Worm (Caenorhabditis elegans) whole organism, late embryonic: Measurements from ENCODE around the gene R107.9.

Source experiments
- ama-1 ChIP-seq: fragments of 150-350 bp; optimal IDR thresholded peaks from 2 replicates; lab custom pipeline; 2014
- nfya-1 ChIP-seq: sonication (generic microtip); optimal IDR thresholded peaks from 2 replicates; lab custom pipeline; 2017; ENCODE audit warnings: missing genetic modification characterization, mild to moderate bottlenecking, missing compliant biosample characterization, antibody characterized with exemption, moderate library complexity
- pha-4 ChIP-seq: fragments of 150-350 bp; optimal IDR thresholded peaks from 2 replicates; lab custom pipeline; 2018; ENCODE audit warnings: missing biosample characterization, missing genetic modification reagents, missing genetic modification characterization
- pqm-1 ChIP-seq: sonication (generic microtip); optimal IDR thresholded peaks from 2 replicates; lab custom pipeline; 2016; ENCODE audit warnings: missing genetic modification characterization, missing compliant biosample characterization
- rnt-1 ChIP-seq: sonication (generic microtip); optimal IDR thresholded peaks from 2 replicates; lab custom pipeline; 2016; ENCODE audit warnings: missing genetic modification characterization, missing compliant biosample characterization

- TF ChIP-seq pqm-1 (tag; lab: Kevin White, UChicago) (no peak), ama-1 (lab: Kevin White, UChicago) (no peak), pha-4 (tag; lab: Kevin White, UChicago) (no peak), nfya-1 (no peak), rnt-1 (no peak)
Measured at ce11 chrIII:8996686-8997085, 41.1 kb upstream of the R107.9 start, which contains the start of gene skat-1.
